Worm (Caenorhabditis elegans) whole organism, L1 larva: ENCODE results near the gene C36C5.14.

Experiments
- ama-1 ChIP-seq: fragments of 150-350 bp; optimal IDR thresholded peaks from 2 replicates; lab custom pipeline; 2014
- ceh-82 ChIP-seq, 3 experiments: fragments of 150-350 bp in 1 of 3; sonication (generic microtip) in 2 of 3; optimal IDR thresholded peaks; 2 replicates each; lab custom pipeline; 2014 to 2017; ENCODE audit warnings: missing biosample characterization in 3 of 3, missing genetic modification characterization in 3 of 3
- egl-27 ChIP-seq, 2 experiments: fragments of 150-350 bp in 1 of 2; sonication (generic microtip); optimal IDR thresholded peaks; 3 replicates each; lab custom pipeline; 2017 to 2018; ENCODE audit warnings: missing biosample characterization in 2 of 2, missing genetic modification characterization in 2 of 2, missing genetic modification reagents in 2 of 2
- elt-3 ChIP-seq, 6 experiments: fragments of 150-350 bp in 1 of 6; sonication (generic microtip); optimal IDR thresholded peaks; 2 replicates each; lab custom pipeline; 2017 to 2018; ENCODE audit warnings: missing biosample characterization in 6 of 6, missing genetic modification characterization in 6 of 6, inconsistent platforms in 1 of 6
- grh-1 ChIP-seq: fragments of 200-800 bp; sonication (Bioruptor generic); IDR thresholded peaks from 2 replicates; pipeline ENCODE4 v1.3.6; 2022; ENCODE audit warnings: missing genetic modification reagents, missing genetic modification characterization, missing compliant biosample characterization
- nhr-28 ChIP-seq: fragments of 150-350 bp; optimal IDR thresholded peaks from 2 replicates; lab custom pipeline; 2014; ENCODE audit warnings: missing biosample characterization, missing genetic modification characterization
- nhr-77 ChIP-seq: fragments of 150-350 bp; optimal IDR thresholded peaks from 2 replicates; lab custom pipeline; 2014; ENCODE audit warnings: missing biosample characterization, missing genetic modification characterization
- skn-1 ChIP-seq: fragments of 150-350 bp; optimal IDR thresholded peaks from 2 replicates; lab custom pipeline; 2014; ENCODE audit warnings: missing biosample characterization, missing genetic modification characterization
- sptf-1 ChIP-seq: fragments of 150-350 bp; optimal IDR thresholded peaks from 2 replicates; lab custom pipeline; 2014; ENCODE audit warnings: missing biosample characterization, missing genetic modification characterization
- unc-130 ChIP-seq: fragments of 150-350 bp; optimal IDR thresholded peaks from 2 replicates; lab custom pipeline; 2017; ENCODE audit warnings: missing biosample characterization, missing genetic modification characterization, inconsistent platforms
- ztf-11 ChIP-seq, 2 experiments: sonication (generic microtip); optimal IDR thresholded peaks; 2 replicates each; lab custom pipeline; 2016 to 2017; ENCODE audit warnings: missing genetic modification characterization in 2 of 2, missing biosample characterization in 1 of 2, missing compliant biosample characterization in 1 of 2
- ztf-4 ChIP-seq: fragments of 150-350 bp; optimal IDR thresholded peaks from 2 replicates; lab custom pipeline; 2014; ENCODE audit warnings: missing biosample characterization, missing genetic modification characterization

ce11 chrV:3159252-3159651 is 6.1 kb downstream of the C36C5.14 start, which contains the start of gene C36C5.12:
- TF ChIP-seq ztf-11 (tag; optimal IDR thresholded peaks at IDR 0.05; lab: Kevin White, UChicago) (no peak), egl-27 (tag; optimal IDR thresholded peaks at IDR 0.05; lab: Kevin White, UChicago) (no peak), nhr-77 (tag; lab: Kevin White, UChicago) (no peak), elt-3 (tag; optimal IDR thresholded peaks at IDR 0.05; lab: Kevin White, UChicago) (no peak), grh-1 (GFP tag; lab: Robert Waterston, UW) (no peak), sptf-1 (tag; lab: Kevin White, UChicago) (no peak), unc-130 (tag; lab: Kevin White, UChicago) (no peak), nhr-28 (tag; lab: Kevin White, UChicago) (no peak), ztf-4 (tag; lab: Kevin White, UChicago) (no peak), ceh-82 (tag; optimal IDR thresholded peaks at IDR 0.05; lab: Kevin White, UChicago) (no peak), ama-1 (no peak), skn-1 (tag; lab: Kevin White, UChicago) (no peak)
